Fruit fly (Drosophila melanogaster): ENCODE results near the gene CG5321.

Gene CG5321

dm6 chrX:14689108-14689507 lies 9.7 kb downstream of the CG5321 start (continued):
- TF ChIP-seq sug (tag; optimal IDR thresholded peaks at IDR 0.05): peak; percentile 36
- peak; percentile 60 for TF ChIP-seq Ets65A (GFP tag)
- TF ChIP-seq CG6791 (GFP tag; IDR thresholded peaks at IDR 0.05; ENCODE audit: partially characterized antibody): no peak
- TF ChIP-seq exex (tag; optimal IDR thresholded peaks at IDR 0.05): no peak
- no peak for TF ChIP-seq CG7745 (tag; optimal IDR thresholded peaks at IDR 0.05)
- TF ChIP-seq CoRest (tag; optimal IDR thresholded peaks at IDR 0.05): peak; percentile 71
- TF ChIP-seq repo (GFP tag; optimal IDR thresholded peaks at IDR 0.05): peak; percentile 54
- peak; percentile 77; the same call in 2 of the 3 replicates for TF ChIP-seq B-H1 (GFP tag; IDR thresholded peaks at IDR 0.05)
- peak; percentile 15 for TF ChIP-seq CG31388 (GFP tag; optimal IDR thresholded peaks at IDR 0.05)
- TF ChIP-seq CG6654 (GFP tag; optimal IDR thresholded peaks at IDR 0.05): peak; percentile 35
- TF ChIP-seq Nf-YB (GFP tag; optimal IDR thresholded peaks at IDR 0.05): no peak
- TF ChIP-seq shn (GFP tag; optimal IDR thresholded peaks at IDR 0.05): no peak
- peak; percentile 40 for TF ChIP-seq CG8281 (tag; optimal IDR thresholded peaks at IDR 0.05)
- no peak for TF ChIP-seq Lpt (GFP tag; optimal IDR thresholded peaks at IDR 0.05)
- TF ChIP-seq CG2202 (tag; optimal IDR thresholded peaks at IDR 0.05): no peak
- TF ChIP-seq slbo (GFP tag; IDR thresholded peaks at IDR 0.05): peak; percentile 52; the same call in 1 of the 2 replicates
- TF ChIP-seq ken (GFP tag; IDR thresholded peaks at IDR 0.05): peak; percentile 72
- TF ChIP-seq CG2116 (GFP tag; optimal IDR thresholded peaks at IDR 0.05): peak; percentile 2
- peak; percentile 39 for TF ChIP-seq fd64A (GFP tag; optimal IDR thresholded peaks at IDR 0.05)
- peak; percentile 35 for TF ChIP-seq CG33213 (GFP tag; optimal IDR thresholded peaks at IDR 0.05)
- TF ChIP-seq her (GFP tag; optimal IDR thresholded peaks at IDR 0.05): no peak
- peak; percentile 68; the same call in 1 of the 2 replicates for TF ChIP-seq ranshi (GFP tag; IDR thresholded peaks at IDR 0.05)
- peak; percentile 63 for TF ChIP-seq ems (GFP tag; optimal IDR thresholded peaks at IDR 0.05)
- no peak for TF ChIP-seq Taf1 (GFP tag; IDR thresholded peaks at IDR 0.05)
- TF ChIP-seq slp2 (GFP tag; optimal IDR thresholded peaks at IDR 0.05): peak; percentile 31
- TF ChIP-seq CG15011 (GFP tag; optimal IDR thresholded peaks at IDR 0.05): peak; percentile 11
- TF ChIP-seq Usf (GFP tag; optimal IDR thresholded peaks at IDR 0.05): no peak
- TF ChIP-seq CG13424 (tag; optimal IDR thresholded peaks at IDR 0.05): peak; percentile 85
- peak; percentile 66 for TF ChIP-seq Antp (GFP tag; optimal IDR thresholded peaks at IDR 0.05)
- TF ChIP-seq Gsc (GFP tag; IDR thresholded peaks at IDR 0.05): peak; percentile 52
- no peak for TF ChIP-seq Adf1 (GFP tag; IDR thresholded peaks at IDR 0.05)
- TF ChIP-seq Kr (GFP tag; optimal IDR thresholded peaks at IDR 0.05): no peak
- TF ChIP-seq Hey (tag; optimal IDR thresholded peaks at IDR 0.05): no peak
- peak; percentile 91 for TF ChIP-seq sens (GFP tag)
- peak; percentile 52; the same call in 1 of the 2 replicates for TF ChIP-seq wor (GFP tag; IDR thresholded peaks at IDR 0.05)
- TF ChIP-seq CG7963 (GFP tag; IDR thresholded peaks at IDR 0.05; ENCODE audit: partially characterized antibody): no peak
- TF ChIP-seq CG12942 (GFP tag; optimal IDR thresholded peaks at IDR 0.05): peak; percentile 33
- TF ChIP-seq zen2 (GFP tag; IDR thresholded peaks at IDR 0.05; ENCODE audit: partially characterized antibody): no peak
- no peak for TF ChIP-seq sna (GFP tag; IDR thresholded peaks at IDR 0.05; ENCODE audit: partially characterized antibody)
- peak; percentile 39 for TF ChIP-seq CG7556 (GFP tag; optimal IDR thresholded peaks at IDR 0.05)
- peak; percentile 38 for TF ChIP-seq CG18764 (GFP tag; optimal IDR thresholded peaks at IDR 0.05)
- peak; percentile 56; the same call in 1 of the 2 replicates for TF ChIP-seq peb (GFP tag; IDR thresholded peaks at IDR 0.05)
- no peak for TF ChIP-seq Tbp (GFP tag; optimal IDR thresholded peaks at IDR 0.05)
- peak; percentile 50 for TF ChIP-seq CG15601 (tag; optimal IDR thresholded peaks at IDR 0.05)
- TF ChIP-seq Scr (GFP tag; IDR thresholded peaks at IDR 0.05; ENCODE audit: partially characterized antibody): no peak
- TF ChIP-seq ssp (GFP tag; IDR thresholded peaks at IDR 0.05): peak; percentile 62
- peak; percentile 43 for TF ChIP-seq tio (GFP tag; optimal IDR thresholded peaks at IDR 0.05)
- TF ChIP-seq CG10274 (GFP tag; optimal IDR thresholded peaks at IDR 0.05): no peak
- TF ChIP-seq CG10366 (GFP tag; IDR thresholded peaks at IDR 0.05): peak; percentile 72
- peak; percentile 40 for TF ChIP-seq CG17912 (GFP tag; optimal IDR thresholded peaks at IDR 0.05)
- TF ChIP-seq Aef1 (GFP tag; IDR thresholded peaks at IDR 0.05): peak; percentile 76
- TF ChIP-seq Max (GFP tag; optimal IDR thresholded peaks at IDR 0.05): peak; percentile 42

Measured in whole organism, embryonic.